Worm (Caenorhabditis elegans): ENCODE measurements around the gene C49F8.1.

The C49F8.1 gene

DNA sequence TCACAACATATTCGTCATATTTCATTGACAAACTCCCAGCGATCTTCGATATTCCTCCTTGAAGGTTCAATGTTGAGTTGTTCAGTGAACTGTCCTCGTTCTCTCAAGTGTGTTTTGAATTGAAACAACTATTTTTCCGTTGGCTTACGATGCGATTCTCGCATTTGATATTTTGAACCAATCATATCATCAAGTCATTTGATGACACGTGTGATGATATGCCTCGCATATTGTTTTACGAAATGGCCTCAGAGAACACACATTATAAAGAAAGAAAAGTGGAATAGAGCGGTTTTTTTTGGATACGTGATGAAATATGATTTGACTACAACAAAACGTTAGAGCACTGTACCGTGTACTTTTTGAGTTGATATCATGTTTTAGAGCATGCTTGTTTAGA, 16.4 kb downstream of the C49F8.1 start (continued):
- TF ChIP-seq nhr-77 (tag; optimal IDR thresholded peaks at IDR 0.05): no peak
- no peak for TF ChIP-seq efl-3 (GFP tag; optimal IDR thresholded peaks at IDR 0.05)
- TF ChIP-seq nhr-20 (tag; optimal IDR thresholded peaks at IDR 0.05): peak; percentile 91
- peak; percentile 6 for TF ChIP-seq unc-130 (tag; optimal IDR thresholded peaks at IDR 0.05)
- TF ChIP-seq mdl-1 (tag; optimal IDR thresholded peaks at IDR 0.05): peak in 1 of 2 experiments; percentile 87
- TF ChIP-seq irx-1 (tag; optimal IDR thresholded peaks at IDR 0.05): no peak
- TF ChIP-seq lin-14 (GFP tag; optimal IDR thresholded peaks at IDR 0.05): peak; percentile 77
- peak; percentile 54 for TF ChIP-seq grh-1 (GFP tag; IDR thresholded peaks at IDR 0.05)
- TF ChIP-seq egl-13 (tag; optimal IDR thresholded peaks at IDR 0.05): no peak
- no peak for TF ChIP-seq nhr-237 (tag; optimal IDR thresholded peaks at IDR 0.05)
- TF ChIP-seq snu-23 (GFP tag; optimal IDR thresholded peaks at IDR 0.05): peak; percentile 86
- TF ChIP-seq lin-15B (tag; optimal IDR thresholded peaks at IDR 0.05): no peak
- no peak for TF ChIP-seq ceh-88 (GFP tag; IDR thresholded peaks at IDR 0.05)
- TF ChIP-seq hpl-2 (GFP tag; optimal IDR thresholded peaks at IDR 0.05): no peak
- peak; percentile 67 for TF ChIP-seq skn-1 (tag; optimal IDR thresholded peaks at IDR 0.05)
- peak in 1 of 2 experiments; percentile 80 for TF ChIP-seq lin-35 (GFP tag; optimal IDR thresholded peaks at IDR 0.05)
- TF ChIP-seq fkh-8 (tag; optimal IDR thresholded peaks at IDR 0.05): no peak
- no peak for TF ChIP-seq C04F5.9 (tag; optimal IDR thresholded peaks at IDR 0.05)
- TF ChIP-seq xbp-1 (tag; optimal IDR thresholded peaks at IDR 0.05): peak; percentile 20
- peak; percentile 35 to 44 for TF ChIP-seq lsy-2 (tag; optimal IDR thresholded peaks at IDR 0.05)
- TF ChIP-seq hlh-4 (tag; optimal IDR thresholded peaks at IDR 0.05): no peak
- no peak for TF ChIP-seq unc-98 (GFP tag; IDR thresholded peaks at IDR 0.05)
- TF ChIP-seq snpc-4 (tag; optimal IDR thresholded peaks at IDR 0.05): no peak
- TF ChIP-seq mef-2 (tag; optimal IDR thresholded peaks at IDR 0.05): no peak
- peak; percentile 25 for TF ChIP-seq lir-3 (tag; optimal IDR thresholded peaks at IDR 0.05; ENCODE audit: poor library complexity)
- TF ChIP-seq F16B12.6 (tag; optimal IDR thresholded peaks at IDR 0.05): no peak
- TF ChIP-seq lin-13 (GFP tag; optimal IDR thresholded peaks at IDR 0.05): peak; percentile 33
- no peak for TF ChIP-seq ceh-82 (tag; optimal IDR thresholded peaks at IDR 0.05)
- peak; percentile 91 for TF ChIP-seq nhr-85 (tag)
- no peak for TF ChIP-seq tlp-1 (tag; optimal IDR thresholded peaks at IDR 0.05)
- TF ChIP-seq zip-4 (GFP tag; optimal IDR thresholded peaks at IDR 0.05): no peak

DNA sequence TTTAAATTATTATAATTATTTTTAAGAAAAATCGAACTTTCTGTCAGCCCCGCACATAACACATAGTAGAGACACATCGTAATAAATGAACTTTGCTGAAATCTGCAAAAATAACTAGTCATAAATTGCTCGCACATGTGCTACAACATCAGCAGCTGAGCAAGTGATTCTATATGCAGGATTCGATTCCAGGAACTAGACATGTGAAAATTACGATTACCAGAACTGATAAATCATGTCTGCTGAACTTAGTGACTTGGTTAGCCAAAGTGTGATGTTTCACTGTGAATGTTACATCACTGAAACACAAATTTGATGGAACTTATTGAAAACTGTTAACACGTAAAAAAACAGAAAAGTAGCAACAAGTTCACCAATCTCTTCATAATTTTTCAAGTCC, 17.5 kb downstream of the C49F8.1 start:
- TF ChIP-seq hlh-4 (tag; optimal IDR thresholded peaks at IDR 0.05) (peak; percentile 98), nhr-11 (tag; optimal IDR thresholded peaks at IDR 0.05) (peak; percentile 29), nhr-90 (tag; optimal IDR thresholded peaks at IDR 0.05; ENCODE audit: poor library complexity) (no peak), nhr-47 (tag; optimal IDR thresholded peaks at IDR 0.05) (peak; percentile 61), efl-1 (optimal IDR thresholded peaks at IDR 0.05) (no peak), efl-1 (GFP tag; optimal IDR thresholded peaks at IDR 0.05 in 1 of 2) (peak in 1 of 2 experiments; percentile 2), C04F5.9 (tag; optimal IDR thresholded peaks at IDR 0.05) (no peak), nhr-71 (tag; optimal IDR thresholded peaks at IDR 0.05) (peak; percentile 61), fkh-8 (tag; optimal IDR thresholded peaks at IDR 0.05) (peak; percentile 60)

DNA sequence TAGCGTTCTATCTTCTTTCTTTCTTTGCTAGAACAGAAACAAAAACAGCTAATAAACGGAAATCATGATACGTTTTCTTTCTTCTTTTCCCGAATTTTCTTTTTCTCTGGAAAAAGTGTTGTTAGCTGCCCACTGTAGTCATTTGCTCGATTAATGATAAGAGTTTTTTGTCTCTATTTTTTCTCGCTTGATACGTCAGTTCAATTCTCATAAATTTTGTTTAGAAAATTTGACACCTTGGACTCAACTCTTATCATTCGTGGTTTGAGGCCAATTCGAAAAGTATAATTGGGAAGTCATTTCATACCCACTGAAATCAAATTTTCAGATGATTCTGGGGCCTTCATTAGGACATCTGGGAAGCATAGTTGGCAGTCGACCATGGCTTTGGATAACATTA, 22.9 kb downstream of the C49F8.1 start:
- TF ChIP-seq unc-130 (tag; optimal IDR thresholded peaks at IDR 0.05) (no peak), snpc-4 (tag; optimal IDR thresholded peaks at IDR 0.05) (no peak), unc-98 (GFP tag; IDR thresholded peaks at IDR 0.05) (no peak), elt-2 (tag; optimal IDR thresholded peaks at IDR 0.05) (peak; percentile 42), efl-1 (optimal IDR thresholded peaks at IDR 0.05) (no peak), efl-1 (GFP tag; optimal IDR thresholded peaks at IDR 0.05 in 1 of 2) (peak in 1 of 2 experiments; percentile 71)

DNA sequence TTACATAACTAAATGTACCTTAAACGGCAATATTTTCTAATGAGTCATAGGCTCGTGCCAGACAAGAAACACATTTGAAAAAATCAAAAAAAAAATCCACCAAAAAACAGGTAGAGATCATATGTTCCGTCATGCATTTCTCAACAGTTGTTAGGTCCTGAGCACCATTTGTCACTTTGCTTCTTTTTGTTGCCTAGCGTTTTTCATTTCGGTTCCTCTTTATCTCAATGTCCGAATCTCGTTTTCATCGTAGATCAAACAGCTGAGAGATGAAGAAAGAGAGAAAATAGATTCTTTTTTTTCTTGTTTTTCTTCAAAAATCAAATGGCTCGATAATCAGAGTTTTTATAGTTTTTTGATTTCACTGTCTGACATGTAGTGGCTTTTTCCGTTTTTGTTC, 23.8 kb downstream of the C49F8.1 start:
- TF ChIP-seq alr-1 (tag; optimal IDR thresholded peaks at IDR 0.05; ENCODE audit: borderline replicate concordance): no peak
- TF ChIP-seq nhr-71 (tag; optimal IDR thresholded peaks at IDR 0.05): peak; percentile 86
- TF ChIP-seq mdl-1 (tag; optimal IDR thresholded peaks at IDR 0.05): peak in 1 of 2 experiments; percentile 25
- TF ChIP-seq aha-1 (tag; optimal IDR thresholded peaks at IDR 0.05): no peak
- TF ChIP-seq ces-1 (GFP tag; optimal IDR thresholded peaks at IDR 0.05): no peak
- TF ChIP-seq pag-3 (tag; optimal IDR thresholded peaks at IDR 0.05; ENCODE audit: borderline replicate concordance, insufficient read depth): peak; percentile 64
- TF ChIP-seq nhr-85 (tag): peak; percentile 51
- TF ChIP-seq snu-23 (GFP tag; optimal IDR thresholded peaks at IDR 0.05): peak; percentile 59
- TF ChIP-seq lin-14 (GFP tag; optimal IDR thresholded peaks at IDR 0.05): peak; percentile 81
- TF ChIP-seq nhr-20 (tag; optimal IDR thresholded peaks at IDR 0.05): peak; percentile 49
- peak; percentile 19 for TF ChIP-seq unc-130 (tag; optimal IDR thresholded peaks at IDR 0.05)
- TF ChIP-seq lin-39 (tag; optimal IDR thresholded peaks at IDR 0.05): peak; percentile 25
- peak; percentile 81 for TF ChIP-seq rnt-1 (tag; optimal IDR thresholded peaks at IDR 0.05)
- peak; percentile 10 to 59 for TF ChIP-seq lsy-2 (tag; optimal IDR thresholded peaks at IDR 0.05)
- no peak for TF ChIP-seq sptf-1 (tag; optimal IDR thresholded peaks at IDR 0.05)
- TF ChIP-seq swsn-7 (tag; optimal IDR thresholded peaks at IDR 0.05): no peak
- TF ChIP-seq C34B4.2 (tag; optimal IDR thresholded peaks at IDR 0.05): no peak
- TF ChIP-seq nhr-19 (GFP tag; conservative IDR thresholded peaks at IDR 0.05): peak; percentile 68

Measured in whole organism, L1 larva.